Worm (Caenorhabditis elegans) whole organism, late embryonic: ENCODE data around the gene Y70C5A.3.

ENCODE experiments used
- F13H6.1 ChIP-seq: sonication (generic microtip); optimal IDR thresholded peaks from 2 replicates; lab custom pipeline; 2016; ENCODE audit warnings: missing genetic modification characterization, missing compliant biosample characterization
- K02D7.2 ChIP-seq: sonication (generic microtip); optimal IDR thresholded peaks from 2 replicates; lab custom pipeline; 2017; ENCODE audit warnings: mild to moderate bottlenecking, missing genetic modification characterization, missing compliant biosample characterization
- K09A11.1 ChIP-seq: sonication (generic microtip); optimal IDR thresholded peaks from 2 replicates; lab custom pipeline; 2017; ENCODE audit warnings: antibody characterized with exemption, mild to moderate bottlenecking, missing genetic modification characterization, missing compliant biosample characterization; ENCODE audit not compliant: insufficient read depth
- ceh-14 ChIP-seq: sonication (generic microtip); optimal IDR thresholded peaks from 2 replicates; lab custom pipeline; 2016; ENCODE audit warnings: missing genotype, missing genetic modification characterization, missing compliant biosample characterization
- ceh-18 ChIP-seq: sonication (generic microtip); optimal IDR thresholded peaks from 2 replicates; lab custom pipeline; 2016; ENCODE audit warnings: missing genetic modification characterization, missing compliant biosample characterization
- ceh-24 ChIP-seq: sonication (generic microtip); optimal IDR thresholded peaks from 2 replicates; lab custom pipeline; 2016; ENCODE audit warnings: mild to moderate bottlenecking, missing genetic modification characterization, missing compliant biosample characterization
- ceh-30 ChIP-seq: fragments of 150-350 bp; optimal IDR thresholded peaks from 2 replicates; lab custom pipeline; 2014; ENCODE audit warnings: missing biosample characterization, missing genetic modification characterization
- ceh-31 ChIP-seq: sonication (generic microtip); optimal IDR thresholded peaks from 2 replicates; lab custom pipeline; 2016; ENCODE audit warnings: missing genetic modification characterization, missing compliant biosample characterization
- ceh-48 ChIP-seq: sonication (generic microtip); optimal IDR thresholded peaks from 2 replicates; lab custom pipeline; 2016; ENCODE audit warnings: missing genetic modification characterization, inconsistent platforms, missing compliant biosample characterization
- ceh-9 ChIP-seq: sonication (generic microtip); optimal IDR thresholded peaks from 2 replicates; lab custom pipeline; 2016; ENCODE audit warnings: mild to moderate bottlenecking, missing genetic modification characterization, inconsistent platforms, missing compliant biosample characterization
- dmd-4 ChIP-seq: sonication (generic microtip); optimal IDR thresholded peaks from 2 replicates; lab custom pipeline; 2016; ENCODE audit warnings: borderline replicate concordance, missing genetic modification characterization, missing compliant biosample characterization
- elt-2 ChIP-seq: sonication (generic microtip); optimal IDR thresholded peaks from 2 replicates; lab custom pipeline; 2016; ENCODE audit warnings: missing genetic modification reagents, missing genetic modification characterization, missing compliant biosample characterization
- elt-4 ChIP-seq: sonication (generic microtip); optimal IDR thresholded peaks from 2 replicates; lab custom pipeline; 2016; ENCODE audit warnings: missing genetic modification characterization, missing compliant biosample characterization
- ets-4 ChIP-seq: sonication (generic microtip); optimal IDR thresholded peaks from 2 replicates; lab custom pipeline; 2016; ENCODE audit warnings: missing genetic modification characterization, missing compliant biosample characterization
- eyg-1 ChIP-seq: sonication (generic microtip); optimal IDR thresholded peaks from 2 replicates; lab custom pipeline; 2016; ENCODE audit warnings: missing genotype, missing genetic modification characterization, missing compliant biosample characterization
- fax-1 ChIP-seq: sonication (generic microtip); optimal IDR thresholded peaks from 2 replicates; lab custom pipeline; 2016; ENCODE audit warnings: missing genotype, missing genetic modification characterization, missing compliant biosample characterization
- fkh-10 ChIP-seq: fragments of 150-350 bp; optimal IDR thresholded peaks from 2 replicates; lab custom pipeline; 2014; ENCODE audit warnings: missing biosample characterization, missing genetic modification reagents, missing genetic modification characterization
- fkh-6 ChIP-seq: sonication (generic microtip); optimal IDR thresholded peaks from 2 replicates; lab custom pipeline; 2016; ENCODE audit warnings: missing genetic modification characterization, missing compliant biosample characterization
- hlh-13 ChIP-seq: fragments of 200-800 bp; sonication (Bioruptor generic); optimal IDR thresholded peaks from 2 replicates; lab custom pipeline; 2018; ENCODE audit warnings: mild to moderate bottlenecking, missing genetic modification characterization, missing compliant biosample characterization
- hlh-15 ChIP-seq: sonication (generic microtip); optimal IDR thresholded peaks from 2 replicates; lab custom pipeline; 2016; ENCODE audit warnings: missing genetic modification characterization, missing compliant biosample characterization
- hlh-30 ChIP-seq: sonication (generic microtip); optimal IDR thresholded peaks from 2 replicates; lab custom pipeline; 2017; ENCODE audit warnings: antibody characterized with exemption, missing genetic modification characterization, missing compliant biosample characterization; ENCODE audit not compliant: insufficient read depth
- lin-11 ChIP-seq: fragments of 200-800 bp; sonication (Bioruptor generic); optimal IDR thresholded peaks from 2 replicates; lab custom pipeline; 2018; ENCODE audit warnings: mild to moderate bottlenecking, missing genetic modification characterization, missing compliant biosample characterization
- mec-3 ChIP-seq: sonication (generic microtip); optimal IDR thresholded peaks from 2 replicates; lab custom pipeline; 2016; ENCODE audit warnings: borderline replicate concordance, missing genetic modification characterization, missing compliant biosample characterization
- nhr-232 ChIP-seq: sonication (generic microtip); optimal IDR thresholded peaks from 2 replicates; lab custom pipeline; 2016; ENCODE audit warnings: missing genetic modification characterization, missing compliant biosample characterization
- npax-4 ChIP-seq: sonication (generic microtip); optimal IDR thresholded peaks from 2 replicates; lab custom pipeline; 2016; ENCODE audit warnings: missing genetic modification characterization, missing compliant biosample characterization
- pag-3 ChIP-seq: sonication (generic microtip); optimal IDR thresholded peaks from 2 replicates; lab custom pipeline; 2016; ENCODE audit warnings: missing compliant biosample characterization, missing genetic modification characterization, borderline replicate concordance
- pat-9 ChIP-seq: fragments of 200-800 bp; sonication (Bioruptor generic); optimal IDR thresholded peaks from 2 replicates; lab custom pipeline; 2018; ENCODE audit warnings: mild to moderate bottlenecking, missing genetic modification characterization, moderate library complexity, missing compliant biosample characterization
- pha-4 ChIP-seq: fragments of 150-350 bp; optimal IDR thresholded peaks from 2 replicates; lab custom pipeline; 2018; ENCODE audit warnings: missing biosample characterization, missing genetic modification reagents, missing genetic modification characterization
- pqm-1 ChIP-seq: sonication (generic microtip); optimal IDR thresholded peaks from 2 replicates; lab custom pipeline; 2016; ENCODE audit warnings: missing genetic modification characterization, missing compliant biosample characterization
- pros-1 ChIP-seq: fragments of 150-350 bp; optimal IDR thresholded peaks from 2 replicates; lab custom pipeline; 2014; ENCODE audit warnings: missing biosample characterization, missing genetic modification reagents, missing genetic modification characterization
- ref-2 ChIP-seq: sonication (generic microtip); optimal IDR thresholded peaks from 2 replicates; lab custom pipeline; 2016; ENCODE audit warnings: missing genetic modification characterization, missing compliant biosample characterization
- sdc-2 ChIP-seq: sonication (generic microtip); optimal IDR thresholded peaks from 2 replicates; lab custom pipeline; 2016; ENCODE audit warnings: missing genotype, missing genetic modification characterization, missing compliant biosample characterization
- sox-2 ChIP-seq: fragments of 200-800 bp; sonication (Bioruptor generic); IDR thresholded peaks from 2 replicates; pipeline ENCODE4 v1.3.6; 2022; ENCODE audit warnings: missing genetic modification reagents, missing genetic modification characterization, missing compliant biosample characterization
- sox-4 ChIP-seq: sonication (generic microtip); optimal IDR thresholded peaks from 2 replicates; lab custom pipeline; 2017; ENCODE audit warnings: mild to moderate bottlenecking, missing genetic modification characterization, inconsistent platforms, missing compliant biosample characterization
- syd-9 ChIP-seq: sonication (generic microtip); optimal IDR thresholded peaks from 2 replicates; lab custom pipeline; 2016; ENCODE audit warnings: mild to moderate bottlenecking, missing genetic modification characterization, moderate library complexity, missing compliant biosample characterization
- tbx-7 ChIP-seq: sonication (generic microtip); optimal IDR thresholded peaks from 2 replicates; lab custom pipeline; 2016; ENCODE audit warnings: missing genotype, missing genetic modification characterization, missing compliant biosample characterization
- ttx-3 ChIP-seq: sonication (generic microtip); optimal IDR thresholded peaks from 2 replicates; lab custom pipeline; 2016; ENCODE audit warnings: missing genetic modification reagents, missing genetic modification characterization, missing compliant biosample characterization
- unc-55 ChIP-seq: sonication (generic microtip); optimal IDR thresholded peaks from 2 replicates; lab custom pipeline; 2017; ENCODE audit warnings: missing biosample characterization, missing genetic modification reagents, missing genetic modification characterization
- unc-86 ChIP-seq: sonication (generic microtip); optimal IDR thresholded peaks from 2 replicates; lab custom pipeline; 2016; ENCODE audit warnings: missing genetic modification characterization, missing compliant biosample characterization
- zip-5 ChIP-seq: sonication (generic microtip); optimal IDR thresholded peaks from 2 replicates; lab custom pipeline; 2016; ENCODE audit warnings: missing genetic modification characterization, missing compliant biosample characterization

Gene Y70C5A.3

DNA sequence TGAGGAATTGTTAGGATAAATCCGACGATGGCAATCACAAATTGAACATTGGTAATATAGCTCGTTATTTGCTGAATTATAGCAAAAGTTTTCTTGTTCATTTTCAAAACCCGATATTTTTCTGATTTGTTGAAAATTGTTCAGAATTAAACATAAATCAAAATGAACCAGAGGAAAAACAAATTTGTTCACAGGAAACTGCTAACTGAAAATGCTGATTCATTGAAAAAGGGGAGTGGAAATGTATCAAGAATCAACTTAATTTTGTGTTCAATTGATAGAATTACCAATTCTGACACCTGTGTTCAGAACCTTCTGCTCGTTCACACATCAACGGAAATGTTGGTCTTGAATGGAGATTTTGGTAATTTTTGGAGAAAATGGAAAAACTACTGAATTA lies 22.8 kb upstream of the Y70C5A.3 start, which contains the start of gene srw-77:
srw-77 (minus strand) TSS at position 101 of the 400 bp plus-strand sequence.
- TF ChIP-seq lin-11 (no peak), elt-4 (tag; lab: Kevin White, UChicago) (no peak), sox-4 (tag; lab: Kevin White, UChicago) (no peak), nhr-232 (no peak), ceh-48 (tag; lab: Kevin White, UChicago) (no peak), mec-3 (tag; lab: Kevin White, UChicago) (no peak), pha-4 (tag; lab: Kevin White, UChicago) (no peak), ceh-24 (tag; lab: Kevin White, UChicago) (no peak), sox-2 (no peak), ttx-3 (tag; lab: Kevin White, UChicago) (no peak), pros-1 (tag; lab: Kevin White, UChicago) (no peak), ceh-31 (tag; lab: Kevin White, UChicago) (no peak), ceh-30 (tag; lab: Kevin White, UChicago) (no peak), K09A11.1 (tag; lab: Kevin White, UChicago) (no peak)

DNA sequence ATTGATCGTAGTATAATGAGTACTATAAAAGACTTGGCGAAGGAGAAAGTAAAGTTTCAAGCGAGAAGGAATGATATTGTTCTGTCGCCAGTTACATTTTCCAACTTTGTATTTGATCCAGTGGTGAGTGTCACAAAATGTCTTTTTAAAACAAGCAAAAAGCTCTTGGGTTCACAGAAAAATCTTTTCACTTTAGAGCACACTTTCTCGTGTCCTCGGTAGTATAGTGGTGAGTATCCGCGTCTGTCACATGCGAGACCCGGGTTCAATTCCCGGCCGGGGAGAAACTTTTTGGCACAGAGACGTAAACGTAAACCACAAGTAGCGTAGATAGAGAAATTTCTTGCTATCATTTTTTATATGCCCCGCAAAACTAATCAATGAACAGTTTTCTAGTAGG lies 19.6 kb upstream of the Y70C5A.3 start:
- TF ChIP-seq lin-11 (no peak), K02D7.2 (tag; lab: Kevin White, UChicago) (no peak), pag-3 (no peak), pros-1 (tag; lab: Kevin White, UChicago) (no peak), ceh-9 (tag; lab: Kevin White, UChicago) (no peak), ets-4 (tag; lab: Kevin White, UChicago) (no peak), unc-55 (GFP tag; lab: Kevin White, UChicago) (no peak), fkh-6 (tag; lab: Kevin White, UChicago) (no peak), pha-4 (tag; lab: Kevin White, UChicago) (no peak), syd-9 (tag; lab: Kevin White, UChicago) (no peak), fax-1 (tag; lab: Kevin White, UChicago) (no peak), ref-2 (no peak)

DNA sequence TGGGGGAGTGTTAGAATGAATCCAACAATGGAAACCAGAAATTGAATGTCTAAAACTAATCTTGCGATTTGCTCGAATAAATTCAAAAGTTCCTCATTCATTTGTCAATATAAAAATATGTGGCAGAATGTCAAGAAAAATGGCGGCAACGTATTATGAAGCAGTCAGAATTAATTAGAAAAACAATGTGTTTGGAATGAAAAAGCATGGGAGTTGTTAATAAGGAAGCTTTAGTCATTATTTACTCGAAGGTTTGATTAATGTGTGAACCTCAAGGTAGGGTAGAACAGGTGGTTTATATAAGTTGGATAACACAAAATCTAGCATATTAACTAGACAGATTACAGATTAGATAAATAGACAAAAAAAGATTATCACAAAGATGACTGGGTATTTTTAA lies 17.5 kb upstream of the Y70C5A.3 start, which contains the start of gene srw-76:
srw-76 (minus strand) TSS at position 101 of the 400 bp plus-strand sequence.
- TF ChIP-seq zip-5 (tag; lab: Kevin White, UChicago) (no peak), npax-4 (tag; lab: Kevin White, UChicago) (no peak), eyg-1 (no peak), dmd-4 (tag; lab: Kevin White, UChicago) (no peak), hlh-30 (tag; lab: Kevin White, UChicago) (no peak), pqm-1 (tag; lab: Kevin White, UChicago) (no peak), K09A11.1 (tag; lab: Kevin White, UChicago) (no peak), fkh-10 (no peak), ceh-24 (tag; lab: Kevin White, UChicago) (no peak), ceh-30 (tag; lab: Kevin White, UChicago) (no peak), hlh-13 (no peak), lin-11 (no peak), ceh-14 (no peak), elt-4 (tag; lab: Kevin White, UChicago) (no peak), ceh-18 (tag; lab: Kevin White, UChicago) (no peak), sdc-2 (no peak), F13H6.1 (tag; lab: Kevin White, UChicago) (no peak), hlh-15 (tag; lab: Kevin White, UChicago) (no peak), unc-86 (tag; lab: Kevin White, UChicago) (no peak)

DNA sequence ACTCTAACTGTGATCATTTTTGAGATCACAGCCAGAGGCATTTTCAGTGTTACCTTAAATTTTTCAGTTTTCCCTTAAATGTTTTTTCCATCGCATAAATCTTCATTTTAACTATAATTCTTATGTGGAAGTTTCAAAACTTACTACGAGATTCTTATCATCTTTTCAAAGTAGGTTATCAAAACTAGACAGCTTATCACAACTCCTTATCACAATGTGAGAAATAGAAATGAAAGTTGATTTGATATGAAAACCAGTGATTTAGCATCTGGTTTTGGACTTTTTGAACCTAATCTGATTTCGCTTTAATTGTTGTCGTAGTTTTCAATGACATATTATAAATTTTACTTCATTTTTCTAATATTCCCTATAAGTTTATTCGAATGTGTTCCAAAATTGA lies 15.2 kb upstream of the Y70C5A.3 start, which contains the start of gene mltn-11:
mltn-11 (plus strand) TSS at position 276 of the 400 bp plus-strand sequence.
- TF ChIP-seq pat-9 (tag; lab: Kevin White, UChicago) = no peak
- no peak for TF ChIP-seq syd-9 (tag; lab: Kevin White, UChicago)
- TF ChIP-seq tbx-7 (tag; lab: Kevin White, UChicago) = no peak
- no peak for TF ChIP-seq hlh-13
- peak; percentile 76 for TF ChIP-seq elt-2
